Fruit fly (Drosophila melanogaster): ENCODE measurements around the gene CG42587.

Gene CG42587

DNA sequence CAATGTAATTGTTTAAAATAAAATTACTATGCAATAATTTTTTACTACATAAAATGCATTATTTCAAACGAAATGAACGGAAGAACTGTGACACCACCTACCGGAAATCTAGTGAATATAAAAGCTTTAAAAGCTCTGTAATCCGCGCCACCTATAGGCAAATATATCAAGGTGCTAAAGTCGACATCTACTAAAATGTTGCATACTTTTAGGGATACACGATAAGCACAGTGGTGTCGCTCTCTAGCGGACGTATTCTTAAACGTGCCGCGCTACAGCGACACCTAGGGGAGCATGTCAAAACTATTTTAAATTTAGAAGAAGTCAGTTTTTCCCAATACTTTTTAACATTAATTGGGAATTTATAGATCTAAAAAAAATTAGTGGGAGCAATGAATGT is 38.8 kb downstream of the CG42587 start (continued):
- TF ChIP-seq Meics (GFP tag; optimal IDR thresholded peaks at IDR 0.05) (peak; percentile 81), ro (GFP tag; IDR thresholded peaks at IDR 0.05) (no peak; the same call in none of the 2 replicates), CG9797 (GFP tag; optimal IDR thresholded peaks at IDR 0.05) (no peak), bowl (GFP tag; IDR thresholded peaks at IDR 0.05) (no peak), ken (GFP tag; IDR thresholded peaks at IDR 0.05) (no peak; the same call in 2 of the 3 replicates), seq (GFP tag; IDR thresholded peaks at IDR 0.05) (no peak), CG4730 (GFP tag; IDR thresholded peaks at IDR 0.05) (peak; percentile 44), nau (GFP tag; optimal IDR thresholded peaks at IDR 0.05) (peak; percentile 59), CG11093 (GFP tag; IDR thresholded peaks at IDR 0.05) (peak; percentile 33; the same call in 1 of the 3 replicates), cg (GFP tag; optimal IDR thresholded peaks at IDR 0.05) (no peak), dan (GFP tag; IDR thresholded peaks at IDR 0.05) (no peak), jumu (GFP tag; optimal IDR thresholded peaks at IDR 0.05) (peak; percentile 71), Lhr (GFP tag; optimal IDR thresholded peaks at IDR 0.05) (peak; percentile 90), esg (GFP tag; conservative IDR thresholded peaks at IDR 0.05) (peak; percentile 56), BEAF-32 (GFP tag; optimal IDR thresholded peaks at IDR 0.05) (no peak)

- TF ChIP-seq CG13123 (GFP tag; optimal IDR thresholded peaks at IDR 0.05) (no peak), gce (GFP tag; IDR thresholded peaks at IDR 0.05) (no peak), chif (GFP tag; optimal IDR thresholded peaks at IDR 0.05) (peak in 1 of 2 experiments; percentile 50), Dip2 (GFP tag; IDR thresholded peaks at IDR 0.05) (no peak), CG1647 (GFP tag; optimal IDR thresholded peaks at IDR 0.05) (peak; percentile 9), CG14667 (GFP tag; IDR thresholded peaks at IDR 0.05) (no peak), scrt (GFP tag; optimal IDR thresholded peaks at IDR 0.05) (no peak), Jarid2 (GFP tag; optimal IDR thresholded peaks at IDR 0.05) (no peak), Rfx (GFP tag; IDR thresholded peaks at IDR 0.05) (no peak), Nf-YA (GFP tag; IDR thresholded peaks at IDR 0.05) (0 out of 2 replicates have a peak, but pooled peaks have one; percentile 53), TFAM (GFP tag; optimal IDR thresholded peaks at IDR 0.05) (no peak), CG7357 (GFP tag; IDR thresholded peaks at IDR 0.05) (no peak), CG17361 (GFP tag; IDR thresholded peaks at IDR 0.05) (no peak), ranshi (GFP tag; IDR thresholded peaks at IDR 0.05) (peak; percentile 78), her (GFP tag; optimal IDR thresholded peaks at IDR 0.05) (no peak), ssp (GFP tag; IDR thresholded peaks at IDR 0.05) (peak; percentile 49; the same call in 1 of the 2 replicates), H2.0 (GFP tag; IDR thresholded peaks at IDR 0.05) (peak; percentile 58), org-1 (GFP tag; optimal IDR thresholded peaks at IDR 0.05) (peak; percentile 31), pan (optimal IDR thresholded peaks at IDR 0.05) (no peak), pan (GFP tag; optimal IDR thresholded peaks at IDR 0.05 in 1 of 2, IDR thresholded peaks at IDR 0.05 in 1 of 2) (no peak), CG18764 (GFP tag; optimal IDR thresholded peaks at IDR 0.05) (no peak), hbn (GFP tag; IDR thresholded peaks at IDR 0.05; ENCODE audit: partially characterized antibody) (no peak), MESR4 (GFP tag; optimal IDR thresholded peaks at IDR 0.05) (no peak), pita (GFP tag; optimal IDR thresholded peaks at IDR 0.05) (no peak), gsb-n (tag; optimal IDR thresholded peaks at IDR 0.05) (peak; percentile 69), HmgZ (tag; optimal IDR thresholded peaks at IDR 0.05) (no peak), twi (tag; optimal IDR thresholded peaks at IDR 0.05) (peak; percentile 33), jigr1 (GFP tag; IDR thresholded peaks at IDR 0.05) (no peak), Dip3 (GFP tag; optimal IDR thresholded peaks at IDR 0.05) (no peak), CG18599 (GFP tag; optimal IDR thresholded peaks at IDR 0.05) (no peak), CG12391 (tag; optimal IDR thresholded peaks at IDR 0.05) (peak; percentile 73), CG7987 (GFP tag; optimal IDR thresholded peaks at IDR 0.05) (no peak), CG8281 (tag; optimal IDR thresholded peaks at IDR 0.05) (no peak), pzg (GFP tag; optimal IDR thresholded peaks at IDR 0.05) (no peak), Ptx1 (GFP tag; IDR thresholded peaks at IDR 0.05) (peak; percentile 61), bowl (GFP tag; IDR thresholded peaks at IDR 0.05) (no peak), CG14710 (tag; optimal IDR thresholded peaks at IDR 0.05) (no peak), lmd (GFP tag; IDR thresholded peaks at IDR 0.05) (peak; percentile 61)
These were observed 43.5 kb downstream of the CG42587 start for dm6 chr2L:14701495-14701894.

Measured in whole organism, embryonic.